Fruit fly (Drosophila melanogaster) whole organism, adult: ENCODE data around the gene CG14693.

Source experiments
- CG11617 ChIP-seq: fragments of 200-800 bp; sonication (Bioruptor generic); optimal IDR thresholded peaks from 2 replicates; lab custom pipeline; 2017; ENCODE audit warnings: mild to moderate bottlenecking, missing biosample characterization, missing genetic modification reagents, missing genetic modification characterization
- CG14711 ChIP-seq: fragments of 200-800 bp; sonication (Bioruptor generic); optimal IDR thresholded peaks from 2 replicates; lab custom pipeline; 2018; ENCODE audit warnings: missing biosample characterization, mild to moderate bottlenecking, missing genetic modification characterization, moderate library complexity
- Mnt ChIP-seq: fragments of 200-800 bp; sonication (Bioruptor generic); optimal IDR thresholded peaks from 2 replicates; lab custom pipeline; 2016; ENCODE audit warnings: missing biosample characterization, mild to moderate bottlenecking, missing genetic modification characterization
- kay ChIP-seq: fragments of 200-800 bp; sonication (Bioruptor generic); peaks from one replicate; lab custom pipeline; 2016; ENCODE audit warnings: missing biosample characterization, missing genetic modification characterization, borderline replicate concordance
- ovo ChIP-seq: fragments of 200-800 bp; sonication (Bioruptor generic); optimal IDR thresholded peaks from 2 replicates; lab custom pipeline; 2016; ENCODE audit warnings: missing biosample characterization, missing genetic modification characterization
- tj ChIP-seq: fragments of 200-800 bp; sonication (Bioruptor generic); optimal IDR thresholded peaks from 3 replicates; lab custom pipeline; 2017; ENCODE audit warnings: missing biosample characterization, mild to moderate bottlenecking, missing genetic modification characterization, moderate library complexity

DNA sequence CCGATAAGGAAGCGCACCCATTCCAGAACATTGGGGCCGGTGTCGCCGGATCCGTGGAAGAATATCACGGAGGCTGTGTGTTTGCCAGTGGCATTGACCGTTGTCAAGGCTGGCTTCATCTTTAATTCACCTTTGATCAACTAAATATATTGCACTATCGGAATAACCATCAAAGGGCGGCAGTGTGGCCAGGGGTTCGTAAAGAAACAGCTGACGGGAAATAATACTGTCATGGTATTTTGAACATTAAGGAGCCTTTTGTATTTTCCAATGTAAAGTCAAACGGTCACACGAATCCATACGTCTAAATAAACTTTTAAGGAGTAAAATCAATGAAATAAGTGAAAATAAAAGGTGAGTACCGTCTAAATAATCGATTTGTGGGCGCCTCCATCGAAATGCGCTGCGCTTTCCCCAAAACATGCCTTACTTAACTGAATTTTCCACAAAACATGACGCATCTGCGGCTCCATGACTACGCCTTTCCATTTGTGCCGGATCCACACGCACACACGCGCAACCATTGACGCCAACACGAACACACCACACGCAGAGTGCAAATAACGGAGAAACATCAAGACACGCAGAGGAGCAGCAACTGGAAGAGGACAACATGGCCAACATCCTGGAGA, 39.5 kb upstream of the CG14693 start, which contains the start of the genes CG6567 and CG4511:
- TF ChIP-seq tj (GFP tag; lab: Kevin White, UChicago) (peak; percentile 28), CG14711 (no peak), ovo (GFP tag; lab: Kevin White, UChicago) (no peak), CG11617 (GFP tag; lab: Kevin White, UChicago) (peak; percentile 51), Mnt (peak; percentile 29), kay (no peak)
